Worm (Caenorhabditis elegans) whole organism, L4 larva: Measurements from ENCODE around the gene K01A6.6.

Source experiments
- hlh-11 ChIP-seq: fragments of 200-800 bp; sonication (Bioruptor generic); optimal IDR thresholded peaks from 2 replicates; lab custom pipeline; 2018; ENCODE audit warnings: mild to moderate bottlenecking, missing genetic modification characterization, missing compliant biosample characterization
- lin-13 ChIP-seq: fragments of 150-350 bp; optimal IDR thresholded peaks from 2 replicates; lab custom pipeline; 2014; ENCODE audit warnings: missing biosample characterization, missing genetic modification reagents, missing genetic modification characterization
- nhr-11 ChIP-seq: fragments of 150-350 bp; optimal IDR thresholded peaks from 2 replicates; lab custom pipeline; 2014; ENCODE audit warnings: missing biosample characterization, missing genetic modification characterization
- pha-4 ChIP-seq, 2 experiments: fragments of 150-350 bp in 1 of 2; fragments of 200-800 bp in 1 of 2; sonication (Bioruptor generic) in 1 of 2; IDR thresholded peaks in 1 of 2; optimal IDR thresholded peaks in 1 of 2; 2 replicates each; pipeline versions ENCODE4 v1.3.6 to Lab custom; 2014 to 2022; ENCODE audit warnings: missing genetic modification characterization in 2 of 2, missing genetic modification reagents in 2 of 2, missing biosample characterization in 1 of 2, missing compliant biosample characterization in 1 of 2

DNA sequence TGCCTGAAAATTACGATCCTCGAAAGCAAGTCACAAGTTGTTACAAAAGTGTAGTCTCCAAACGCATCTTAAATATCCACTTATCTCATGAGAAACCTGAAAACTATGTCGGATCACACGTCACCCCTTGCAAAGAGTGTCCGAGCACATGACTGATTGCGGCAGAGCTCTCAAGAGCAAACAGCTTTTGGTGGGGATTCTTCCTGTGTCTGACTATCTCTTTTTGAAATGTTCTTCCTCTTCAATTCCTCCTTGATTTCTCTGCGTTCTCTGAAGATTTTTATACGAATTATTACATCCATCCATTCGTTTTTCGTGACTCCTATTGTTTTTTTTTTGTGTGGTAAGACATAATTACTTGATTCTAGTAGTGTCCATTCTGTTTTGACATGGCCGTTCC lies 13.7 kb downstream of the K01A6.6 start, which contains the start of gene T12A7.6:
- TF ChIP-seq lin-13 (GFP tag; lab: Kevin White, UChicago), result no peak
- TF ChIP-seq nhr-11 (tag; lab: Kevin White, UChicago), result peak; percentile 92
- TF ChIP-seq pha-4 (GFP tag; IDR thresholded peaks at IDR 0.05; lab: Robert Waterston, UW), result no peak
- no peak for TF ChIP-seq pha-4 (tag; optimal IDR thresholded peaks at IDR 0.05; lab: Kevin White, UChicago)
- TF ChIP-seq hlh-11 (tag; lab: Kevin White, UChicago), result peak; percentile 32
